Worm (Caenorhabditis elegans): ENCODE results near the gene hex-3.
A peak's percentile ranks its signal among the peaks of the same experiment; 100 is the strongest.

Gene hex-3

ce11 chrIII:10806821-10807220 is 42.2 kb upstream of the hex-3 start:
- TF ChIP-seq daf-12 (tag; optimal IDR thresholded peaks at IDR 0.05) (no peak), vab-7 (GFP tag; IDR thresholded peaks at IDR 0.05) (0 out of 2 replicates have a peak, but pooled peaks have one; percentile 40), hmg-1.1 (GFP tag; IDR thresholded peaks at IDR 0.05) (peak; percentile 29; the same call in 1 of the 2 replicates), F44E2.7 (GFP tag; IDR thresholded peaks at IDR 0.05) (no peak), nhr-42 (GFP tag; IDR thresholded peaks at IDR 0.05) (no peak), saeg-2 (GFP tag; IDR thresholded peaks at IDR 0.05) (no peak), mep-1 (tag; optimal IDR thresholded peaks at IDR 0.05) (no peak), nhr-102 (tag; optimal IDR thresholded peaks at IDR 0.05) (no peak), set-16 (GFP tag; IDR thresholded peaks at IDR 0.05) (peak; percentile 71), nhr-48 (tag; optimal IDR thresholded peaks at IDR 0.05) (no peak)

DNA sequence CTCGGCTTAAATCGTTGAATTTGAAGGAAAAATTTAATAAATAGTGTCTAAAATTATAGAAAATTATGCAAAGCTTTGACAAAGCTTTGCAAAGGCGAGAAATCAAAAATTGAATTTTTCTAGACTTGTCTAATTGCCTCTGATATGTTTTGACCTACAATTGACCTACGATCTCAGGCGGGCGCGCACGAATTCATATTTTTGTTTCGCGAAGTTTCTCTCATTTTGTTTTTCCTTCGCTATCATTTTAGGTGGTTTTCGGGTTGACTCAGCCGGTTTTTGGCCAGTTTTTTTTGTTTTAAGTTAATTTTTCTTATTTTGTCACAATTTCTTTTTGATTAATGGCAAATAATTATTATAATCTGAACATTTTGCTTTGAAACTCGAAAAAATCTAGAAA is 41.8 kb upstream of the hex-3 start:
- no peak for TF ChIP-seq zfp-3 (GFP tag; conservative IDR thresholded peaks at IDR 0.05)
- TF ChIP-seq ctbp-1 (GFP tag; IDR thresholded peaks at IDR 0.05) = no peak
- TF ChIP-seq mep-1 (tag; optimal IDR thresholded peaks at IDR 0.05) = no peak
- TF ChIP-seq lin-38 (GFP tag; IDR thresholded peaks at IDR 0.05) = peak; percentile 63
- peak; percentile 75 for TF ChIP-seq F49E8.2 (tag; optimal IDR thresholded peaks at IDR 0.05; ENCODE audit: borderline replicate concordance)
- TF ChIP-seq unc-62 (GFP tag; optimal IDR thresholded peaks at IDR 0.05 in 1 of 2) = no peak
- TF ChIP-seq unc-62 (tag; optimal IDR thresholded peaks at IDR 0.05) = no peak
- no peak for TF ChIP-seq nhr-48 (tag; optimal IDR thresholded peaks at IDR 0.05)
- no peak for TF ChIP-seq F44E2.7 (GFP tag; IDR thresholded peaks at IDR 0.05)
- TF ChIP-seq aha-1 (tag) = no peak
- no peak for TF ChIP-seq ceh-20 (GFP tag; IDR thresholded peaks at IDR 0.05)
- TF ChIP-seq vab-7 (GFP tag; IDR thresholded peaks at IDR 0.05) = no peak
- TF ChIP-seq nhr-41 (GFP tag; IDR thresholded peaks at IDR 0.05) = no peak
- TF ChIP-seq daf-8 (GFP tag; IDR thresholded peaks at IDR 0.05) = no peak
- no peak for TF ChIP-seq lsy-2 (tag; optimal IDR thresholded peaks at IDR 0.05)
- TF ChIP-seq Y75B8A.6 (GFP tag; IDR thresholded peaks at IDR 0.05) = no peak
- TF ChIP-seq mdt-29 (GFP tag; IDR thresholded peaks at IDR 0.05) = 0 out of 2 replicates have a peak, but pooled peaks have one; percentile 24
- TF ChIP-seq spr-1 (tag; optimal IDR thresholded peaks at IDR 0.05) = no peak
- TF ChIP-seq lin-29 (GFP tag; IDR thresholded peaks at IDR 0.05) = no peak
- no peak for TF ChIP-seq dmd-9 (GFP tag; IDR thresholded peaks at IDR 0.05)
- TF ChIP-seq unc-130 (GFP tag; optimal IDR thresholded peaks at IDR 0.05) = peak; percentile 70
- TF ChIP-seq spr-3 (GFP tag; optimal IDR thresholded peaks at IDR 0.05) = no peak
- TF ChIP-seq Y48G9A.11 (GFP tag; IDR thresholded peaks at IDR 0.05) = 0 out of 2 replicates have a peak, but pooled peaks have one; percentile 18
- TF ChIP-seq lim-7 (GFP tag; IDR thresholded peaks at IDR 0.05) = no peak
- no peak for TF ChIP-seq nhr-28 (tag; optimal IDR thresholded peaks at IDR 0.05)
- TF ChIP-seq daf-19 (GFP tag; conservative IDR thresholded peaks at IDR 0.05) = no peak
- TF ChIP-seq dpl-1 (GFP tag; optimal IDR thresholded peaks at IDR 0.05) = no peak
- TF ChIP-seq sdz-12 (GFP tag; optimal IDR thresholded peaks at IDR 0.05) = no peak
- TF ChIP-seq lin-1 (GFP tag; IDR thresholded peaks at IDR 0.05) = no peak
- TF ChIP-seq tag-97 (GFP tag; IDR thresholded peaks at IDR 0.05) = no peak
- TF ChIP-seq F37D6.2 (tag; optimal IDR thresholded peaks at IDR 0.05) = no peak
- TF ChIP-seq T26A8.4 (GFP tag; IDR thresholded peaks at IDR 0.05) = no peak

DNA sequence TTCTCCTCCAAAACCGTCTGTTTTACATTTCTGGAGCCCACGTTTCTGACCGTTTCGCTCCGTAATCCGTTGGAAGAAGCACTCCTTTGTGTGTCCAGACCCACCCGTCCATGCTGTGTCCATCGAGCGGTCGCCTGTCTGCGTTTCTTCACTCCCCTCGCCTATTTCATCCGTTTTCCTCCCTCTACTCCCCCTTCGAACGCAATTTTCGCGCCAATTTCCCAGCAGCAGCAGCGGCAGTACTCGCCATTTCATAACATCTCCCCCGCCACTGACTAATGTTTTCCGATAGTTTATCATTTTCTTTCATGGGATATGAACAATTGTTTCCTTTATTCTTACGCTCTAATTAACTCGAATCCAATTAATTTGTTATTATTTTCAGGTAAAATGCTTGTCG is 41.1 kb upstream of the hex-3 start:
- no peak for TF ChIP-seq tag-97 (GFP tag; IDR thresholded peaks at IDR 0.05)
- TF ChIP-seq zfp-2 (tag; optimal IDR thresholded peaks at IDR 0.05) = no peak
- TF ChIP-seq dpl-1 (GFP tag; optimal IDR thresholded peaks at IDR 0.05) = peak; percentile 34
- peak; percentile 27 for TF ChIP-seq nhr-11 (tag; optimal IDR thresholded peaks at IDR 0.05)
- 0 out of 2 replicates have a peak, but pooled peaks have one; percentile 5 for TF ChIP-seq dmd-8 (GFP tag; IDR thresholded peaks at IDR 0.05)
- no peak for TF ChIP-seq zag-1 (tag; optimal IDR thresholded peaks at IDR 0.05)
- TF ChIP-seq R02D3.7 (tag; optimal IDR thresholded peaks at IDR 0.05) = no peak
- no peak for TF ChIP-seq ceh-82 (tag; optimal IDR thresholded peaks at IDR 0.05)
- TF ChIP-seq gei-8 (GFP tag; optimal IDR thresholded peaks at IDR 0.05) = no peak
- TF ChIP-seq cey-2 (tag; optimal IDR thresholded peaks at IDR 0.05; ENCODE audit: borderline replicate concordance, insufficient read depth) = no peak
- no peak for TF ChIP-seq nhr-102 (tag; optimal IDR thresholded peaks at IDR 0.05)
- no peak for TF ChIP-seq mxl-2 (GFP tag; conservative IDR thresholded peaks at IDR 0.05)
- TF ChIP-seq spr-3 (GFP tag; optimal IDR thresholded peaks at IDR 0.05) = no peak
- no peak for TF ChIP-seq ceh-62 (tag; optimal IDR thresholded peaks at IDR 0.05)
- no peak for TF ChIP-seq T26A8.4 (GFP tag; IDR thresholded peaks at IDR 0.05)
- no peak for TF ChIP-seq ama-1 (optimal IDR thresholded peaks at IDR 0.05)
- TF ChIP-seq pqm-1 (tag; optimal IDR thresholded peaks at IDR 0.05) = no peak
- no peak for TF ChIP-seq spr-1 (tag; optimal IDR thresholded peaks at IDR 0.05)
- no peak for TF ChIP-seq Y75B8A.6 (GFP tag; IDR thresholded peaks at IDR 0.05)

All from whole organism, L4 larva.